Fruit fly (Drosophila melanogaster) whole organism, embryonic: Measurements from ENCODE around the gene Cbp20.

ENCODE experiments used
- ATbp ChIP-seq: fragments of 200-800 bp; sonication (Bioruptor generic); optimal IDR thresholded peaks from 2 replicates; lab custom pipeline; 2017; ENCODE audit warnings: missing biosample characterization, mild to moderate bottlenecking, missing genetic modification characterization, missing genetic modification reagents
- Atf3 ChIP-seq: fragments of 200-800 bp; sonication (Bioruptor generic); optimal IDR thresholded peaks from 3 replicates; lab custom pipeline; 2016; ENCODE audit warnings: missing biosample characterization, missing genetic modification characterization
- B-H1 ChIP-seq: fragments of 200-800 bp; sonication (Bioruptor generic); IDR thresholded peaks from 3 replicates; pipeline ENCODE4 v1.3.6; 2022; ENCODE audit warnings: missing biosample characterization, missing genetic modification characterization
- B-H2 ChIP-seq: fragments of 200-800 bp; sonication (Bioruptor generic); optimal IDR thresholded peaks from 2 replicates; lab custom pipeline; 2018; ENCODE audit warnings: missing biosample characterization, mild to moderate bottlenecking, missing genetic modification characterization
- CG10209 ChIP-seq: fragments of 200-800 bp; sonication (Bioruptor generic); optimal IDR thresholded peaks from 3 replicates; lab custom pipeline; 2017; ENCODE audit warnings: missing biosample characterization, mild to moderate bottlenecking, missing genetic modification characterization, missing genetic modification reagents
- CG10267 ChIP-seq: fragments of 200-800 bp; sonication (Bioruptor generic); optimal IDR thresholded peaks from 2 replicates; lab custom pipeline; 2018; ENCODE audit warnings: missing biosample characterization, mild to moderate bottlenecking, missing genetic modification characterization, moderate library complexity
- CG11456 ChIP-seq: fragments of 200-800 bp; sonication (Bioruptor generic); IDR thresholded peaks from 3 replicates; pipeline ENCODE4 v1.3.6; 2022; ENCODE audit warnings: missing biosample characterization, missing genetic modification characterization
- CG12659 ChIP-seq: fragments of 200-800 bp; sonication (Bioruptor generic); optimal IDR thresholded peaks from 3 replicates; lab custom pipeline; 2017; ENCODE audit warnings: mild to moderate bottlenecking, missing biosample characterization, missing genetic modification reagents, missing genetic modification characterization
- CG13775 ChIP-seq: fragments of 200-800 bp; sonication (Bioruptor generic); optimal IDR thresholded peaks from 3 replicates; lab custom pipeline; 2017; ENCODE audit warnings: missing biosample characterization, mild to moderate bottlenecking, missing genetic modification characterization
- CG14014 ChIP-seq: fragments of 200-800 bp; sonication (Bioruptor generic); IDR thresholded peaks from 2 replicates; pipeline ENCODE4 v1.3.6; 2022; ENCODE audit warnings: missing biosample characterization, missing genetic modification characterization
- CG17359 ChIP-seq: fragments of 200-800 bp; sonication (Bioruptor generic); optimal IDR thresholded peaks from 3 replicates; lab custom pipeline; 2018; ENCODE audit warnings: missing biosample characterization, mild to moderate bottlenecking, missing genetic modification characterization, moderate library complexity
- CG2120 ChIP-seq: fragments of 200-800 bp; sonication (Bioruptor generic); optimal IDR thresholded peaks from 3 replicates; lab custom pipeline; 2016; ENCODE audit warnings: missing biosample characterization, missing genetic modification characterization
- CG30020 ChIP-seq: fragments of 200-800 bp; optimal IDR thresholded peaks from 2 replicates; lab custom pipeline; 2019; ENCODE audit warnings: missing biosample characterization, mild to moderate bottlenecking, missing genetic modification characterization, moderate library complexity
- CG32767 ChIP-seq: fragments of 200-800 bp; sonication (Bioruptor generic); IDR thresholded peaks from 2 replicates; pipeline ENCODE4 v1.3.6; 2022; ENCODE audit warnings: missing biosample characterization, missing genetic modification characterization
- CG33213 ChIP-seq: fragments of 200-800 bp; sonication (Bioruptor generic); optimal IDR thresholded peaks from 3 replicates; lab custom pipeline; 2016; ENCODE audit warnings: missing biosample characterization, missing genetic modification characterization
- CG34376 ChIP-seq: fragments of 200-800 bp; sonication (Bioruptor generic); optimal IDR thresholded peaks from 2 replicates; lab custom pipeline; 2018; ENCODE audit warnings: missing biosample characterization, mild to moderate bottlenecking, missing genetic modification characterization
- CG4328 ChIP-seq: fragments of 200-800 bp; sonication (Bioruptor generic); optimal IDR thresholded peaks from 3 replicates; lab custom pipeline; 2017; ENCODE audit warnings: missing biosample characterization, missing genetic modification reagents, missing genetic modification characterization
- CG4854 ChIP-seq: fragments of 200-800 bp; sonication (Bioruptor generic); optimal IDR thresholded peaks from 2 replicates; lab custom pipeline; 2016; ENCODE audit warnings: missing biosample characterization, missing genetic modification characterization, inconsistent platforms
- CG7786 ChIP-seq: fragments of 200-800 bp; sonication (Bioruptor generic); optimal IDR thresholded peaks from 2 replicates; lab custom pipeline; 2016; ENCODE audit warnings: missing biosample characterization, missing genetic modification characterization
- Chrac-16 ChIP-seq: fragments of 200-800 bp; sonication (Bioruptor generic); optimal IDR thresholded peaks from 3 replicates; lab custom pipeline; 2016; ENCODE audit warnings: missing biosample characterization, missing genetic modification characterization
- Deaf1 ChIP-seq: fragments of 200-800 bp; optimal IDR thresholded peaks from 3 replicates; lab custom pipeline; 2019; ENCODE audit warnings: missing biosample characterization, mild to moderate bottlenecking, missing genetic modification characterization, moderate library complexity
- HLH54F ChIP-seq: fragments of 200-800 bp; sonication (Bioruptor generic); optimal IDR thresholded peaks from 3 replicates; lab custom pipeline; 2016; ENCODE audit warnings: missing biosample characterization, missing genetic modification characterization
- Hey ChIP-seq: fragments of 200-800 bp; sonication (Bioruptor generic); optimal IDR thresholded peaks from 3 replicates; lab custom pipeline; 2018; ENCODE audit warnings: missing biosample characterization, mild to moderate bottlenecking, missing genetic modification characterization
- Lhr ChIP-seq: fragments of 200-800 bp; sonication (Bioruptor generic); optimal IDR thresholded peaks from 3 replicates; lab custom pipeline; 2017; ENCODE audit warnings: mild to moderate bottlenecking, missing biosample characterization, missing genetic modification reagents, missing genetic modification characterization
- NFAT ChIP-seq: fragments of 200-800 bp; sonication (Bioruptor generic); IDR thresholded peaks from 2 replicates; pipeline ENCODE4 v1.3.6; 2022; ENCODE audit warnings: missing biosample characterization, missing genetic modification characterization
- Neu2 ChIP-seq: fragments of 200-800 bp; sonication (Bioruptor generic); optimal IDR thresholded peaks from 3 replicates; lab custom pipeline; 2016; ENCODE audit warnings: missing biosample characterization, missing genetic modification characterization, borderline replicate concordance
- Opbp ChIP-seq: fragments of 200-800 bp; sonication (Bioruptor generic); IDR thresholded peaks from 3 replicates; pipeline ENCODE4 v1.3.6; 2022; ENCODE audit warnings: missing biosample characterization, missing genetic modification characterization; ENCODE audit not compliant: partially characterized antibody
- Optix ChIP-seq: fragments of 200-800 bp; sonication (Bioruptor generic); IDR thresholded peaks from 3 replicates; pipeline ENCODE4 v1.3.6; 2022; ENCODE audit warnings: missing biosample characterization, missing genetic modification characterization
- Rx ChIP-seq: fragments of 200-800 bp; sonication (Bioruptor generic); IDR thresholded peaks from 2 replicates; pipeline ENCODE4 v1.3.6; 2022; ENCODE audit warnings: missing biosample characterization, missing genetic modification characterization
- Sox100B ChIP-seq: fragments of 200-800 bp; sonication (Bioruptor generic); optimal IDR thresholded peaks from 3 replicates; lab custom pipeline; 2018; ENCODE audit warnings: missing biosample characterization, mild to moderate bottlenecking, missing genetic modification characterization
- Sry-β ChIP-seq: fragments of 200-800 bp; sonication (Bioruptor generic); optimal IDR thresholded peaks from 2 replicates; lab custom pipeline; 2018; ENCODE audit warnings: missing biosample characterization, mild to moderate bottlenecking, missing genetic modification characterization, moderate library complexity
- Trl ChIP-seq, 3 experiments: fragments of >200 bp in 2 of 3; fragments of 200-800 bp in 1 of 3; sonication (Bioruptor generic) in 1 of 3; optimal IDR thresholded peaks; 2 replicates in 1 of 3; 3 replicates in 2 of 3; lab custom pipeline; 2016 to 2017; ENCODE audit warnings: missing biosample characterization in 1 of 3, missing genetic modification characterization in 1 of 3
- ato ChIP-seq: fragments of 200-800 bp; sonication (Bioruptor generic); IDR thresholded peaks from 2 replicates; pipeline ENCODE4 v1.3.6; 2022; ENCODE audit warnings: missing biosample characterization, missing genetic modification characterization; ENCODE audit not compliant: partially characterized antibody
- cad ChIP-seq: fragments of >200 bp; optimal IDR thresholded peaks from 2 replicates; lab custom pipeline; 2017; ENCODE audit warnings: missing biosample characterization, missing genetic modification characterization
- crc ChIP-seq: fragments of 200-800 bp; sonication (Bioruptor generic); optimal IDR thresholded peaks from 2 replicates; lab custom pipeline; 2016; ENCODE audit warnings: missing biosample characterization, missing genetic modification characterization
- cwo ChIP-seq: fragments of 200-800 bp; sonication (Bioruptor generic); optimal IDR thresholded peaks from 3 replicates; lab custom pipeline; 2017; ENCODE audit warnings: missing biosample characterization, missing genetic modification characterization, mild to moderate bottlenecking, moderate library complexity, missing genetic modification reagents
- ewg ChIP-seq: fragments of 200-800 bp; sonication (Bioruptor generic); optimal IDR thresholded peaks from 3 replicates; lab custom pipeline; 2017; ENCODE audit warnings: mild to moderate bottlenecking, missing biosample characterization, missing genetic modification reagents, missing genetic modification characterization
- fd64A ChIP-seq: fragments of 200-800 bp; sonication (Bioruptor generic); optimal IDR thresholded peaks from 3 replicates; lab custom pipeline; 2018; ENCODE audit warnings: missing biosample characterization, mild to moderate bottlenecking, missing genetic modification characterization
- insv ChIP-seq, 2 experiments: fragments of 200-800 bp; sonication (Bioruptor generic); optimal IDR thresholded peaks; 3 replicates each; lab custom pipeline; 2016 to 2018; ENCODE audit warnings: missing biosample characterization in 2 of 2, missing genetic modification characterization in 2 of 2
- onecut ChIP-seq: fragments of 200-800 bp; sonication (Bioruptor generic); IDR thresholded peaks from 2 replicates; pipeline ENCODE4 v1.3.6; 2022; ENCODE audit warnings: missing biosample characterization, missing genetic modification characterization
- phol ChIP-seq: fragments of 200-800 bp; sonication (Bioruptor generic); optimal IDR thresholded peaks from 3 replicates; lab custom pipeline; 2018; ENCODE audit warnings: missing biosample characterization, mild to moderate bottlenecking, missing genetic modification characterization, moderate library complexity
- tap ChIP-seq: fragments of 200-800 bp; optimal IDR thresholded peaks from 3 replicates; lab custom pipeline; 2019; ENCODE audit warnings: missing biosample characterization, mild to moderate bottlenecking, missing genetic modification characterization, moderate library complexity
- trem ChIP-seq: fragments of 200-800 bp; optimal IDR thresholded peaks from 3 replicates; lab custom pipeline; 2019; ENCODE audit warnings: missing biosample characterization, mild to moderate bottlenecking, missing genetic modification characterization, moderate library complexity
- ttk ChIP-seq: fragments of 200-800 bp; sonication (Bioruptor generic); IDR thresholded peaks from 2 replicates; pipeline ENCODE4 v2.1.2; 2022; ENCODE audit warnings: missing biosample characterization, missing genetic modification characterization
- zen ChIP-seq: fragments of 200-800 bp; sonication (Bioruptor generic); optimal IDR thresholded peaks from 3 replicates; lab custom pipeline; 2018; ENCODE audit warnings: missing biosample characterization, mild to moderate bottlenecking, missing genetic modification characterization, moderate library complexity

Gene Cbp20

DNA sequence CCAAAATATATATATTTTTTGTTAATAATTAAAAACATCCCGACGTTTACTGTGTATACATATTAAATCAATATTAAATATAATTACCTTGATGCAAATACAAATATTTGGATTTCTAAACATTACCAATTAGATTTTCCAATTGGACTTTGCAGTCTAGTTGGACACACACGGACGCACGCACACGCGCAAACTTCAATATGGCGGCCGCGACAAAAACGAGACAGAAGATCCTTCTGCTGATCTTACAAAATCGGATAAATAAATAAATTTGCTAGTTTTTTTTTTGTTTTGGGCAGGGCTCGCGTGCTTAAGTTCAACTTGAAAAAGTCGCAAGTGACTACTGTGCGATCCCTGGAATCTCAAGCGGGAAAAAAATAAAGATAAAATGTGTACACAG lies 7.9 kb upstream of the Cbp20 start:
- TF ChIP-seq B-H1 (GFP tag; lab: Robert Waterston, UW) (no peak), B-H2 (GFP tag; lab: Kevin White, UChicago) (no peak), insv (GFP tag; optimal IDR thresholded peaks at IDR 0.05; lab: Kevin White, UChicago) (peak in 1 of 2 experiments; percentile 87), CG30020 (tag; lab: Kevin White, UChicago) (no peak), CG4854 (GFP tag; lab: Kevin White, UChicago) (no peak), HLH54F (GFP tag; lab: Kevin White, UChicago) (no peak), phol (tag; lab: Kevin White, UChicago) (peak; percentile 77), CG10209 (GFP tag; lab: Kevin White, UChicago) (no peak)

DNA sequence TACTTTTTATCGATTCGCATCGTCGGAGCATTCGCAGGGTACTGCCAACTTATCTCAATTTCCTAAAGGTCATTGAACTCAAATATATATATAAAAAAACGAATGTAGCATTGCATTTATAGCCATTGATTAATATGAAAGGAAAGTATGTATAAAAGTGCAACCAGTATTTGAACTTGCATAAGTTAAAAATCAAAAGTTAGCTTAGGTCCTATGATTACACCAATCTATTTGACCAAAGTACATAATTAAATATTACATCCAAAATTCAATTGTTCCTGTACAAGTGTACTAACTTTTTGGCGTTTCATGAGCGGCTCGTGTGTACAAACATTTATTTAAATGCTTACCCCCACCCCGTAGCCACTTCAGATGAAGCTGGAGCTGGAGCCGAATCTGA lies 7.0 kb upstream of the Cbp20 start:
- no peak for TF ChIP-seq Trl (optimal IDR thresholded peaks at IDR 0.05; lab: Kevin White, UChicago)
- no peak for TF ChIP-seq Trl (GFP tag; optimal IDR thresholded peaks at IDR 0.05; lab: Kevin White, UChicago)
- no peak for TF ChIP-seq NFAT (GFP tag; lab: Robert Waterston, UW)
- no peak for TF ChIP-seq Opbp
- TF ChIP-seq fd64A (GFP tag; lab: Kevin White, UChicago), result no peak
- TF ChIP-seq CG17359 (tag; lab: Kevin White, UChicago), result no peak
- TF ChIP-seq Chrac-16, result no peak
- no peak for TF ChIP-seq CG10267
- TF ChIP-seq ATbp (GFP tag; lab: Kevin White, UChicago), result no peak
- no peak for TF ChIP-seq CG32767 (GFP tag; lab: Robert Waterston, UW)
- peak; percentile 14 for TF ChIP-seq trem (tag; lab: Kevin White, UChicago)
- no peak for TF ChIP-seq CG33213 (GFP tag; lab: Kevin White, UChicago)
- 0 out of 2 replicates have a peak, but pooled peaks have one; percentile 14 for TF ChIP-seq ttk (GFP tag; lab: Robert Waterston, UW)
- TF ChIP-seq, all 482 proteins: peak for 2

DNA sequence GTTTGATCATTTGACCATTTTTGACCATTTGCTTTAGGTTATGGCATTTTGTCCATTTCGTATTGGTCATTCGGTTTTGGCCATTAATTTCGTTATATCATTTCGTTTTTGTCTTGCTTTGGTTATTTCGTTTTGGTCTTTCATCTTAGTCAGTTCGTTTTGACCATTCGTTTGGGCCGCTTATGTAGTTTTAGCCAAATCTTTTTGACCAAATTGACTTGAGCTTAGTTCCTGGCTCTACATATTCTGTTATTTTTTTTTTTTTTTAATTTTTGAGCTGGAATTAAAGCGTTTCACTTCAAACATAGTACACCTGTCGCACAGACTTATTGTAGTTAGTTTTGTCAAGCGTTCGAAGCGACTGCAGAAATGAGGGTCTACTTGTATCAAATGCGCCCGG lies 6.1 kb upstream of the Cbp20 start, which contains the start of gene CG14315:
Gene CG14315, plus strand, starts transcription at position 301 of the 400 bp plus-strand sequence.
- no peak for TF ChIP-seq CG14014 (GFP tag; lab: Robert Waterston, UW)
- no peak for TF ChIP-seq cad
- TF ChIP-seq CG12659 (GFP tag; lab: Kevin White, UChicago), result no peak

DNA sequence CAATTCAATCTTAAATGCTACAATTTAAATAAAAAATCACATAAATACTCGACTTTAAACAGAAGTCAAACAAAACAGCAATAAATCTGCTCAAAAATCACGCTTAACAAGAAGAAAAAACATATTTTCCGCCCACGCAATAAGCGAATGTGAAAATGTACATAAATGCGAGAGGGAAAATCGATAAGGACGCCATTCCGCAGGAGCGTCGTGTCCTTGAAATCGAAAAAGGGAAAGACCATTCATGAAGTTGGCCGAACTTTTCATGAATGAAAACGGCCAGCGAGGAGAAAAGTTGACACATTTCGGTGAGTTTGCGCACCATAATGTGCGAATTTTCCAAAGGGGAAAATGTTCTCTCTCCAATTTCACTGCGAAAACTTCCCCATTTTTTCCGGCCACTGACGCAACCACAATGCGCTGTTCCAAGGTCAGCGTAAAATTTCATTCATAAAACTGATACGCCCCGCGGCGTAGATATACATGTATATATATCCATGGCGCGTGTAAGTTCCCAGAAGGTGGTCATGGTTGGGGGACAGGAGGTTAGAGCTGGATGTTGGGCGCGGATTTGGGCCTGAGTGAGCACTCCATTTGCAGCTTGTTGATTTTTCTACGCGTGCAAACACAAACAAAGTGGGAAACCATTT lies 4.2 kb upstream of the Cbp20 start:
- no peak for TF ChIP-seq tap (tag; lab: Kevin White, UChicago)
- TF ChIP-seq crc (GFP tag; lab: Kevin White, UChicago), result no peak
- TF ChIP-seq Lhr (GFP tag; lab: Kevin White, UChicago), result no peak
- no peak for TF ChIP-seq CG7786 (GFP tag; lab: Kevin White, UChicago)
- TF ChIP-seq Neu2, result no peak
- no peak for TF ChIP-seq Atf3 (GFP tag; lab: Kevin White, UChicago)
- no peak for TF ChIP-seq Sry-β
- peak; percentile 94 for TF ChIP-seq ewg
- TF ChIP-seq zen (tag; lab: Kevin White, UChicago), result no peak
- TF ChIP-seq Hey (tag; lab: Kevin White, UChicago), result peak; percentile 53
- TF ChIP-seq ato (GFP tag; lab: Robert Waterston, UW), result no peak
- TF ChIP-seq CG11456 (GFP tag; lab: Robert Waterston, UW), result no peak
- no peak for TF ChIP-seq CG4328 (GFP tag; lab: Kevin White, UChicago)
- peak; percentile 45 for TF ChIP-seq Deaf1 (tag; lab: Kevin White, UChicago)
- no peak for TF ChIP-seq CG34376 (GFP tag; lab: Kevin White, UChicago)
- peak; percentile 97 for TF ChIP-seq onecut (GFP tag; lab: Robert Waterston, UW)
- no peak for TF ChIP-seq Sox100B (GFP tag; lab: Kevin White, UChicago)
- TF ChIP-seq Rx (GFP tag; lab: Robert Waterston, UW), result no peak
- no peak for TF ChIP-seq CG13775 (GFP tag; lab: Kevin White, UChicago)
- TF ChIP-seq cwo (GFP tag; lab: Kevin White, UChicago), result no peak
- no peak for TF ChIP-seq Optix (GFP tag; lab: Robert Waterston, UW)
- no peak for TF ChIP-seq CG2120 (GFP tag; lab: Kevin White, UChicago)
